Worm (Caenorhabditis elegans) whole organism, L4 larva: ENCODE results near the gene Y38F2AR.3.

ENCODE experiments used
- D1046.2 ChIP-seq: fragments of 200-800 bp; sonication (Bioruptor generic); IDR thresholded peaks from 2 replicates; pipeline ENCODE4 v1.3.6; 2022; ENCODE audit warnings: missing genetic modification characterization, missing compliant biosample characterization
- F26F4.8 ChIP-seq: fragments of 200-800 bp; sonication (Bioruptor generic); conservative IDR thresholded peaks from 2 replicates; pipeline ENCODE4 v1.3.6; 2022; ENCODE audit warnings: missing genetic modification characterization, missing compliant biosample characterization
- F37D6.2 ChIP-seq: sonication (generic microtip); optimal IDR thresholded peaks from 2 replicates; lab custom pipeline; 2016; ENCODE audit warnings: mild to moderate bottlenecking, missing genetic modification characterization, missing compliant biosample characterization
- F44E2.7 ChIP-seq: fragments of 200-800 bp; sonication (Bioruptor generic); IDR thresholded peaks from 2 replicates; pipeline ENCODE4 v2.1.2; 2022; ENCODE audit warnings: missing genetic modification characterization, missing compliant biosample characterization
- F49E8.2 ChIP-seq: sonication (generic microtip); optimal IDR thresholded peaks from 2 replicates; lab custom pipeline; 2016; ENCODE audit warnings: missing compliant biosample characterization, mild to moderate bottlenecking, missing genetic modification characterization, borderline replicate concordance
- T20F7.1 ChIP-seq: fragments of 200-800 bp; sonication (Bioruptor generic); optimal IDR thresholded peaks from 2 replicates; lab custom pipeline; 2018; ENCODE audit warnings: mild to moderate bottlenecking, missing genetic modification characterization, missing compliant biosample characterization
- Y105C5A.15 ChIP-seq: fragments of 200-800 bp; sonication (Bioruptor generic); IDR thresholded peaks from 2 replicates; pipeline ENCODE4 v1.3.6; 2022; ENCODE audit warnings: missing genetic modification characterization, missing compliant biosample characterization
- Y48G9A.11 ChIP-seq: fragments of 200-800 bp; sonication (Bioruptor generic); IDR thresholded peaks from 2 replicates; pipeline ENCODE4 v1.3.6; 2022; ENCODE audit warnings: missing genetic modification reagents, missing genetic modification characterization, missing compliant biosample characterization
- Y5F2A.4 ChIP-seq: fragments of 200-800 bp; sonication (Bioruptor generic); optimal IDR thresholded peaks from 2 replicates; lab custom pipeline; 2018; ENCODE audit warnings: mild to moderate bottlenecking, missing genetic modification characterization, missing compliant biosample characterization
- Y75B8A.6 ChIP-seq: fragments of 200-800 bp; sonication (Bioruptor generic); IDR thresholded peaks from 2 replicates; pipeline ENCODE4 v1.3.6; 2022; ENCODE audit warnings: missing genetic modification reagents, missing genetic modification characterization, missing compliant biosample characterization
- ZK337.2 ChIP-seq: fragments of 200-800 bp; sonication (Bioruptor generic); IDR thresholded peaks from 2 replicates; pipeline ENCODE4 v1.3.6; 2022; ENCODE audit warnings: missing genetic modification reagents, missing genetic modification characterization, missing compliant biosample characterization
- ZK546.5 ChIP-seq, 2 experiments: sonication (generic microtip); optimal IDR thresholded peaks; 2 replicates each; lab custom pipeline; 2017; ENCODE audit warnings: missing biosample characterization in 2 of 2, missing genetic modification characterization in 2 of 2
- aly-2 ChIP-seq: sonication (generic microtip); optimal IDR thresholded peaks from 2 replicates; lab custom pipeline; 2018; ENCODE audit warnings: missing biosample characterization, missing genetic modification characterization
- attf-4 ChIP-seq: sonication (generic microtip); optimal IDR thresholded peaks from 3 replicates; lab custom pipeline; 2017; ENCODE audit warnings: missing biosample characterization, missing genetic modification characterization
- ceh-32 ChIP-seq: sonication (generic microtip); optimal IDR thresholded peaks from 2 replicates; lab custom pipeline; 2016; ENCODE audit warnings: mild to moderate bottlenecking, missing genetic modification characterization, missing compliant biosample characterization; ENCODE audit not compliant: poor library complexity
- cey-2 ChIP-seq: sonication (generic microtip); optimal IDR thresholded peaks from 3 replicates; lab custom pipeline; 2017; ENCODE audit warnings: missing genetic modification characterization, mild to moderate bottlenecking, missing compliant biosample characterization, antibody characterized with exemption, borderline replicate concordance; ENCODE audit not compliant: insufficient read depth
- ctbp-1 ChIP-seq: fragments of 200-800 bp; sonication (Bioruptor generic); IDR thresholded peaks from 2 replicates; pipeline ENCODE4 v1.3.6; 2022; ENCODE audit warnings: missing genetic modification reagents, missing genetic modification characterization, missing compliant biosample characterization
- daf-12 ChIP-seq: fragments of 150-350 bp; optimal IDR thresholded peaks from 2 replicates; lab custom pipeline; 2014; ENCODE audit warnings: missing biosample characterization, missing genetic modification reagents, missing genetic modification characterization
- daf-19 ChIP-seq: fragments of 200-800 bp; sonication (Bioruptor generic); conservative IDR thresholded peaks from 2 replicates; pipeline ENCODE4 v1.3.6; 2022; ENCODE audit warnings: missing genetic modification characterization, missing compliant biosample characterization
- daf-8 ChIP-seq: fragments of 200-800 bp; sonication (Bioruptor generic); IDR thresholded peaks from 2 replicates; pipeline ENCODE4 v1.3.6; 2022; ENCODE audit warnings: missing genetic modification characterization, missing compliant biosample characterization
- dmd-6 ChIP-seq: fragments of 200-800 bp; sonication (Bioruptor generic); IDR thresholded peaks from 2 replicates; pipeline ENCODE4 v1.3.6; 2022; ENCODE audit warnings: missing genetic modification reagents, missing genetic modification characterization, missing compliant biosample characterization
- dmd-8 ChIP-seq: fragments of 200-800 bp; sonication (Bioruptor generic); IDR thresholded peaks from 2 replicates; pipeline ENCODE4 v1.3.6; 2022; ENCODE audit warnings: missing genetic modification characterization, missing compliant biosample characterization
- dmd-9 ChIP-seq: fragments of 200-800 bp; sonication (Bioruptor generic); IDR thresholded peaks from 2 replicates; pipeline ENCODE4 v1.3.6; 2022; ENCODE audit warnings: missing genetic modification reagents, missing genetic modification characterization, missing compliant biosample characterization
- fkh-10 ChIP-seq: fragments of 150-350 bp; optimal IDR thresholded peaks from 2 replicates; lab custom pipeline; 2014; ENCODE audit warnings: missing biosample characterization, missing genetic modification reagents, missing genetic modification characterization
- gei-8 ChIP-seq: fragments of 200-800 bp; sonication (Bioruptor generic); optimal IDR thresholded peaks from 2 replicates; lab custom pipeline; 2018; ENCODE audit warnings: mild to moderate bottlenecking, missing genetic modification characterization, missing compliant biosample characterization
- hif-1 ChIP-seq, 2 experiments: sonication (generic microtip); optimal IDR thresholded peaks; 2 replicates each; lab custom pipeline; 2016 to 2017; ENCODE audit warnings: missing compliant biosample characterization in 2 of 2, missing genetic modification characterization in 2 of 2, missing genetic modification reagents in 2 of 2, missing genotype in 2 of 2, mild to moderate bottlenecking in 1 of 2
- hlh-11 ChIP-seq: fragments of 200-800 bp; sonication (Bioruptor generic); optimal IDR thresholded peaks from 2 replicates; lab custom pipeline; 2018; ENCODE audit warnings: mild to moderate bottlenecking, missing genetic modification characterization, missing compliant biosample characterization
- lin-1 ChIP-seq: fragments of 200-800 bp; sonication (Bioruptor generic); IDR thresholded peaks from 2 replicates; pipeline ENCODE4 v1.3.6; 2022; ENCODE audit warnings: missing genetic modification reagents, missing genetic modification characterization, missing compliant biosample characterization
- lin-13 ChIP-seq: fragments of 150-350 bp; optimal IDR thresholded peaks from 2 replicates; lab custom pipeline; 2014; ENCODE audit warnings: missing biosample characterization, missing genetic modification reagents, missing genetic modification characterization
- lin-29 ChIP-seq: fragments of 200-800 bp; sonication (Bioruptor generic); IDR thresholded peaks from 2 replicates; pipeline ENCODE4 v1.3.6; 2022; ENCODE audit warnings: missing genetic modification reagents, missing genetic modification characterization, missing compliant biosample characterization
- lir-3 ChIP-seq: sonication (generic microtip); optimal IDR thresholded peaks from 2 replicates; lab custom pipeline; 2016; ENCODE audit warnings: mild to moderate bottlenecking, missing genetic modification characterization, missing compliant biosample characterization
- madf-9 ChIP-seq: fragments of 200-800 bp; sonication (Bioruptor generic); conservative IDR thresholded peaks from 2 replicates; pipeline ENCODE4 v1.3.6; 2022; ENCODE audit warnings: missing genetic modification reagents, missing genetic modification characterization, missing compliant biosample characterization
- mdl-1 ChIP-seq, 2 experiments: fragments of 150-350 bp in 1 of 2; sonication (generic microtip) in 1 of 2; optimal IDR thresholded peaks; 2 replicates each; lab custom pipeline; 2014 to 2017; ENCODE audit warnings: missing biosample characterization in 2 of 2, missing genetic modification characterization in 2 of 2
- nhr-10 ChIP-seq: fragments of 150-350 bp; optimal IDR thresholded peaks from 2 replicates; lab custom pipeline; 2014; ENCODE audit warnings: missing biosample characterization, missing genetic modification characterization
- nhr-102 ChIP-seq: sonication (generic microtip); optimal IDR thresholded peaks from 2 replicates; lab custom pipeline; 2016; ENCODE audit warnings: mild to moderate bottlenecking, missing genetic modification characterization, moderate library complexity, missing compliant biosample characterization
- nhr-111 ChIP-seq: fragments of 200-800 bp; sonication (Bioruptor generic); optimal IDR thresholded peaks from 2 replicates; lab custom pipeline; 2018; ENCODE audit warnings: mild to moderate bottlenecking, missing genetic modification characterization, missing compliant biosample characterization
- nhr-41 ChIP-seq: fragments of 200-800 bp; sonication (Bioruptor generic); IDR thresholded peaks from 2 replicates; pipeline ENCODE4 v1.3.6; 2022; ENCODE audit warnings: missing genetic modification reagents, missing genetic modification characterization, missing compliant biosample characterization
- php-3 ChIP-seq: fragments of 200-800 bp; sonication (Bioruptor generic); IDR thresholded peaks from 2 replicates; pipeline ENCODE4 v1.3.6; 2022; ENCODE audit warnings: missing genetic modification reagents, missing genetic modification characterization, missing compliant biosample characterization
- rbr-2 ChIP-seq: sonication (generic microtip); optimal IDR thresholded peaks from 2 replicates; lab custom pipeline; 2016; ENCODE audit warnings: missing genotype, missing genetic modification characterization, missing compliant biosample characterization
- saeg-2 ChIP-seq: fragments of 200-800 bp; sonication (Bioruptor generic); IDR thresholded peaks from 2 replicates; pipeline ENCODE4 v1.3.6; 2022; ENCODE audit warnings: missing genetic modification reagents, missing genetic modification characterization, missing compliant biosample characterization
- snpc-1.2 ChIP-seq: fragments of 200-800 bp; sonication (Bioruptor generic); IDR thresholded peaks from 2 replicates; pipeline ENCODE4 v1.3.6; 2022; ENCODE audit warnings: missing genetic modification reagents, missing genetic modification characterization, missing compliant biosample characterization
- snpc-4 ChIP-seq: fragments of 150-350 bp; optimal IDR thresholded peaks from 2 replicates; lab custom pipeline; 2014; ENCODE audit warnings: missing biosample characterization, missing genetic modification characterization
- tra-1 ChIP-seq: fragments of 200-800 bp; sonication (Bioruptor generic); IDR thresholded peaks from 2 replicates; pipeline ENCODE4 v1.3.6; 2022; ENCODE audit warnings: missing genetic modification reagents, missing genetic modification characterization, missing compliant biosample characterization
- unc-130 ChIP-seq: sonication (generic microtip); optimal IDR thresholded peaks from 2 replicates; lab custom pipeline; 2016; ENCODE audit warnings: missing genetic modification reagents, missing genetic modification characterization, missing compliant biosample characterization
- unc-62 ChIP-seq, 3 experiments: fragments of 150-350 bp in 1 of 3; sonication (generic microtip); optimal IDR thresholded peaks in 2 of 3; peaks in 1 of 3; 1 replicate in 1 of 3; 2 replicates in 2 of 3; lab custom pipeline; 2014 to 2017; ENCODE audit warnings: missing biosample characterization in 3 of 3, missing genetic modification characterization in 3 of 3, missing genetic modification reagents in 3 of 3, missing genotype in 1 of 3
- zag-1 ChIP-seq: fragments of 150-350 bp; optimal IDR thresholded peaks from 2 replicates; lab custom pipeline; 2014; ENCODE audit warnings: missing biosample characterization, missing genetic modification characterization
- zfp-3 ChIP-seq: fragments of 200-800 bp; sonication (Bioruptor generic); conservative IDR thresholded peaks from 2 replicates; pipeline ENCODE4 v1.3.6; 2022; ENCODE audit warnings: missing genetic modification reagents, missing genetic modification characterization, missing compliant biosample characterization
- zip-11 ChIP-seq: fragments of 200-800 bp; sonication (Bioruptor generic); IDR thresholded peaks from 2 replicates; pipeline ENCODE4 v1.3.6; 2022; ENCODE audit warnings: missing genetic modification characterization, missing compliant biosample characterization
- ztf-11 ChIP-seq: fragments of 150-350 bp; optimal IDR thresholded peaks from 2 replicates; lab custom pipeline; 2014; ENCODE audit warnings: missing biosample characterization, missing genetic modification characterization

Gene Y38F2AR.3

DNA sequence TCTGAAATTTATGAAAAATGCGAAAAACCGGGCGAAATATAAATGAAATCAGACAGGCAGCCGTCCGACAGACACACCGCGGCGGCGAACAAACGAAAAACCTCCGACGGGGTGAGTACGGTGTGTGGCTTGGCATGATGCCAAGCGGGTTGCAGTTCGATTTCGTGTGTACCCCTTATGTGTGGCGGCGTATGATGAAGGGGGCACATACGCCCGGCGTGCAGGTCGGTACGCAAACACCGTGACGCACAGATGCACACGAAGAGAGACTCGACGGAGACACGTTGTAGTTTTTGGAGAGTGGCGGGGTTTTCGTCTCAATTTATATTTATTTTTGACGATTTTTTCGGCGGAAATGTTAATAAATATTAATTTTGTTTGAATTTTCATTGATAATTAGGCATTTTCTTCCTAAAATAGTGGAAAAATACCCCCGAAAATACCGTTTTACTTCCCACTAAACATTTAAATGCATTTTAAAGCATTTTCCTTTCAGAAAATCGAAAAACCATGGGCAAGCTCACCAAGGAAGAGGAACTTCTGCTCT, 5.2 kb downstream of the Y38F2AR.3 start, which contains the start of gene trap-3:
Gene trap-3 (plus strand): TSS at position 497 of the 547 bp plus-strand sequence.
- TF ChIP-seq zag-1 (tag; lab: Kevin White, UChicago) (no peak), D1046.2 (GFP tag; lab: Robert Waterston, UW) (peak; percentile 95), attf-4 (tag; lab: Kevin White, UChicago) (no peak), Y48G9A.11 (GFP tag; lab: Robert Waterston, UW) (peak; percentile 87), aly-2 (tag; lab: Kevin White, UChicago) (no peak), Y75B8A.6 (GFP tag; lab: Robert Waterston, UW) (0 out of 2 replicates have a peak, but pooled peaks have one; percentile 33), F37D6.2 (tag; lab: Kevin White, UChicago) (peak; percentile 89), F26F4.8 (no peak), ZK546.5 (tag; optimal IDR thresholded peaks at IDR 0.05; lab: Kevin White, UChicago) (peak in 1 of 2 experiments; percentile 72), lin-1 (peak; percentile 94), php-3 (peak; percentile 85), dmd-8 (GFP tag; lab: Robert Waterston, UW) (peak; percentile 60; the same call in 1 of the 2 replicates), saeg-2 (GFP tag; lab: Robert Waterston, UW) (peak; percentile 86), mdl-1 (tag; optimal IDR thresholded peaks at IDR 0.05; lab: Kevin White, UChicago) (peak in 1 of 2 experiments; percentile 85), nhr-102 (tag; lab: Kevin White, UChicago) (peak; percentile 96), fkh-10 (peak; percentile 78), ZK337.2 (GFP tag; lab: Robert Waterston, UW) (0 out of 2 replicates have a peak, but pooled peaks have one; percentile 24), daf-19 (0 out of 2 replicates have a peak, but pooled peaks have one; percentile 53), lir-3 (tag; lab: Kevin White, UChicago) (peak; percentile 57), zip-11 (GFP tag; lab: Robert Waterston, UW) (no peak), ctbp-1 (GFP tag; lab: Robert Waterston, UW) (peak; percentile 94), unc-62 (GFP tag; optimal IDR thresholded peaks at IDR 0.05 in 1 of 2; lab: Kevin White, UChicago) (no peak), unc-62 (tag; optimal IDR thresholded peaks at IDR 0.05; lab: Kevin White, UChicago) (no peak), nhr-111 (peak; percentile 38), tra-1 (GFP tag; lab: Robert Waterston, UW) (peak; percentile 94), snpc-1.2 (GFP tag; lab: Robert Waterston, UW) (peak; percentile 73), ceh-32 (peak; percentile 50), F44E2.7 (GFP tag; lab: Robert Waterston, UW) (no peak), dmd-6 (GFP tag; lab: Robert Waterston, UW) (peak; percentile 97), F49E8.2 (tag; lab: Kevin White, UChicago) (peak; percentile 86), daf-12 (tag; lab: Kevin White, UChicago) (no peak), gei-8 (GFP tag; lab: Kevin White, UChicago) (peak; percentile 60), ztf-11 (tag; lab: Kevin White, UChicago) (no peak), nhr-10 (tag; lab: Kevin White, UChicago) (peak; percentile 71), snpc-4 (peak; percentile 11), T20F7.1 (peak; percentile 94), dmd-9 (GFP tag; lab: Robert Waterston, UW) (peak; percentile 94), madf-9 (GFP tag; lab: Robert Waterston, UW) (peak; percentile 93), hlh-11 (peak; percentile 98), unc-130 (peak; percentile 90), Y105C5A.15 (GFP tag; lab: Robert Waterston, UW) (peak; percentile 71; the same call in 1 of the 2 replicates), zfp-3 (GFP tag; lab: Robert Waterston, UW) (peak; percentile 95), lin-29 (GFP tag; lab: Robert Waterston, UW) (peak; percentile 90), hif-1 (tag; optimal IDR thresholded peaks at IDR 0.05; lab: Kevin White, UChicago) (peak; percentile 80 to 90), cey-2 (tag; lab: Kevin White, UChicago) (no peak), nhr-41 (GFP tag; lab: Robert Waterston, UW) (peak; percentile 80; the same call in 1 of the 2 replicates), daf-8 (GFP tag; lab: Robert Waterston, UW) (peak; percentile 64; the same call in 1 of the 2 replicates), Y5F2A.4 (GFP tag; lab: Kevin White, UChicago) (peak; percentile 72), rbr-2 (peak; percentile 98), lin-13 (GFP tag; lab: Kevin White, UChicago) (peak; percentile 98)
